Worm (Caenorhabditis elegans) whole organism, L2 larva: ENCODE data around the gene W04B5.8.

ENCODE experiments used
- R02D3.7 ChIP-seq: fragments of 150-350 bp; optimal IDR thresholded peaks from 2 replicates; lab custom pipeline; 2014; ENCODE audit warnings: missing biosample characterization, missing genetic modification characterization
- ama-1 ChIP-seq: fragments of 150-350 bp; optimal IDR thresholded peaks from 2 replicates; lab custom pipeline; 2018; ENCODE audit warnings: inconsistent platforms
- fos-1 ChIP-seq: fragments of 150-350 bp; optimal IDR thresholded peaks from 2 replicates; lab custom pipeline; 2014; ENCODE audit warnings: missing biosample characterization, missing genetic modification characterization
- lsy-2 ChIP-seq, 2 experiments: fragments of 150-350 bp in 1 of 2; sonication (generic microtip) in 1 of 2; optimal IDR thresholded peaks; 2 replicates each; lab custom pipeline; 2014 to 2017; ENCODE audit warnings: missing biosample characterization in 2 of 2, missing genetic modification characterization in 2 of 2
- nhr-10 ChIP-seq: sonication (generic microtip); optimal IDR thresholded peaks from 2 replicates; lab custom pipeline; 2017; ENCODE audit warnings: missing biosample characterization, missing genetic modification characterization
- nhr-77 ChIP-seq: fragments of 150-350 bp; optimal IDR thresholded peaks from 2 replicates; lab custom pipeline; 2014; ENCODE audit warnings: missing biosample characterization, missing genetic modification characterization
- sem-4 ChIP-seq: fragments of 150-350 bp; optimal IDR thresholded peaks from 2 replicates; lab custom pipeline; 2014; ENCODE audit warnings: missing biosample characterization, missing genetic modification reagents, missing genetic modification characterization
- skn-1 ChIP-seq: sonication (generic microtip); optimal IDR thresholded peaks from 2 replicates; lab custom pipeline; 2017; ENCODE audit warnings: missing biosample characterization, missing genetic modification characterization
- sma-3 ChIP-seq: sonication (generic microtip); optimal IDR thresholded peaks from 2 replicates; lab custom pipeline; 2016; ENCODE audit warnings: missing genetic modification reagents, missing genetic modification characterization, missing compliant biosample characterization
- unc-62 ChIP-seq: fragments of 150-350 bp; optimal IDR thresholded peaks from 2 replicates; lab custom pipeline; 2014; ENCODE audit warnings: missing biosample characterization, missing genetic modification reagents, missing genetic modification characterization
- ztf-4 ChIP-seq: fragments of 150-350 bp; optimal IDR thresholded peaks from 2 replicates; lab custom pipeline; 2014; ENCODE audit warnings: missing biosample characterization, missing genetic modification characterization

DNA sequence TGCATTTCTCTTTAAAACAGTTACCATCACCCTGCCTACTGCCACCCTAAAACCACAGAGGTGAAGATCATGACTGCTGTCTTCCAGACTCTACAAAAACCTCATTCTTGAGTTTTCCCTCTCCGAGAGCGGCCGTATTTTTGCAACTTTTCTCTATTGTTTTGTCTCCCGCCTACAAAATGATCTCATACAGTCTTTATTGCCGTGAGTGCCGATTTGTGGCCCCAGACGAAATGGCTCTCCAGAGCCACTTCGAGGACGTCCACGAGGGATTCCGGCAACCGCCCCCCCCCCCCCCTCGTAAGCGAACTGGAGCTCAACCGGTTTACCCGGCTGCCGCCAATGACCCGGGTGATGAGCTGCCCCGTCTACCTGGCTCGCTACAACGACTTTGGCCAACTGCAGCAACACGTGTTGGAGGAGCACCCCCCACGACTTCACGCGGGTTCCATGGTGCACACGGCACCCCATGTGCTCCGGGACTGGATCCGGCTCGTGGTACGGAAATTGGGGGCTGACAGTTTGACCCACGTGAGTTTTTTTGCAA, 1.3 kb upstream of the W04B5.8 start:
- TF ChIP-seq nhr-77 (tag; lab: Kevin White, UChicago) (no peak), unc-62 (no peak), fos-1 (tag; lab: Kevin White, UChicago) (no peak), R02D3.7 (tag; lab: Kevin White, UChicago) (no peak), ztf-4 (no peak), lsy-2 (tag; optimal IDR thresholded peaks at IDR 0.05; lab: Kevin White, UChicago) (no peak), nhr-10 (tag; lab: Kevin White, UChicago) (no peak), ama-1 (lab: Kevin White, UChicago) (no peak), sem-4 (tag; lab: Kevin White, UChicago) (no peak), sma-3 (GFP tag; lab: Kevin White, UChicago) (no peak), skn-1 (no peak)
